Fruit fly (Drosophila melanogaster) whole organism: ENCODE results near the gene Syn.

Experiments used
- CG8478 ChIP-seq: fragments of >200 bp; optimal IDR thresholded peaks from 2 replicates; lab custom pipeline; 2018; ENCODE audit warnings: inconsistent platforms
- Dll ChIP-seq: fragments of >200 bp; optimal IDR thresholded peaks from 2 replicates; lab custom pipeline; 2017
- usp ChIP-seq: fragments of >200 bp; optimal IDR thresholded peaks from 2 replicates; lab custom pipeline; 2017; ENCODE audit warnings: missing biosample characterization, missing genetic modification characterization, mixed read lengths

- TF ChIP-seq Dll (lab: Kevin White, UChicago), result no peak
- no peak for TF ChIP-seq CG8478
- no peak for TF ChIP-seq usp
Measured at dm6 chr3R:10251846-10252245, 61.4 kb downstream of the Syn start.
